Worm (Caenorhabditis elegans): Measurements from ENCODE around the gene srbc-6.

- TF ChIP-seq lin-39 (tag; optimal IDR thresholded peaks at IDR 0.05) = no peak
- no peak for TF ChIP-seq nhr-48 (tag; optimal IDR thresholded peaks at IDR 0.05)
- TF ChIP-seq zag-1 (tag; optimal IDR thresholded peaks at IDR 0.05) = no peak
- TF ChIP-seq dpl-1 (GFP tag; optimal IDR thresholded peaks at IDR 0.05) = no peak
- TF ChIP-seq snpc-4 (tag; optimal IDR thresholded peaks at IDR 0.05) = no peak
- TF ChIP-seq fkh-10 (GFP tag; optimal IDR thresholded peaks at IDR 0.05) = no peak
Observed at ce11 chrV:3162299-3162698, 7.6 kb upstream of the srbc-6 start.
